Fruit fly (Drosophila melanogaster): ENCODE measurements around the gene CG4935.

dm6 chr2L:16231265-16231664 lies 30.7 kb upstream of the CG4935 start, which contains the start of gene Ca-Ma2d:
- no peak for TF ChIP-seq CG8301 (tag; optimal IDR thresholded peaks at IDR 0.05)
- no peak for TF ChIP-seq Ets98B (GFP tag; IDR thresholded peaks at IDR 0.05)
- no peak for TF ChIP-seq CG34367 (tag; optimal IDR thresholded peaks at IDR 0.05)
